Fruit fly (Drosophila melanogaster) whole organism: ENCODE data around the gene Dok.

Experiments
- CG8478 ChIP-seq: fragments of >200 bp; optimal IDR thresholded peaks from 2 replicates; lab custom pipeline; 2018; ENCODE audit warnings: inconsistent platforms
- Dll ChIP-seq: fragments of >200 bp; optimal IDR thresholded peaks from 2 replicates; lab custom pipeline; 2017
- EcR ChIP-seq, 2 experiments: fragments of >200 bp; optimal IDR thresholded peaks; 2 replicates each; lab custom pipeline; 2017; ENCODE audit warnings: missing biosample characterization in 2 of 2, missing genetic modification characterization in 2 of 2, missing genetic modification reagents in 2 of 2
- pan ChIP-seq: fragments of >200 bp; optimal IDR thresholded peaks from 2 replicates; lab custom pipeline; 2017
- psq ChIP-seq: fragments of >200 bp; optimal IDR thresholded peaks from 2 replicates; lab custom pipeline; 2017
- usp ChIP-seq: fragments of >200 bp; optimal IDR thresholded peaks from 2 replicates; lab custom pipeline; 2017; ENCODE audit warnings: missing biosample characterization, missing genetic modification characterization, mixed read lengths

The Dok gene

DNA sequence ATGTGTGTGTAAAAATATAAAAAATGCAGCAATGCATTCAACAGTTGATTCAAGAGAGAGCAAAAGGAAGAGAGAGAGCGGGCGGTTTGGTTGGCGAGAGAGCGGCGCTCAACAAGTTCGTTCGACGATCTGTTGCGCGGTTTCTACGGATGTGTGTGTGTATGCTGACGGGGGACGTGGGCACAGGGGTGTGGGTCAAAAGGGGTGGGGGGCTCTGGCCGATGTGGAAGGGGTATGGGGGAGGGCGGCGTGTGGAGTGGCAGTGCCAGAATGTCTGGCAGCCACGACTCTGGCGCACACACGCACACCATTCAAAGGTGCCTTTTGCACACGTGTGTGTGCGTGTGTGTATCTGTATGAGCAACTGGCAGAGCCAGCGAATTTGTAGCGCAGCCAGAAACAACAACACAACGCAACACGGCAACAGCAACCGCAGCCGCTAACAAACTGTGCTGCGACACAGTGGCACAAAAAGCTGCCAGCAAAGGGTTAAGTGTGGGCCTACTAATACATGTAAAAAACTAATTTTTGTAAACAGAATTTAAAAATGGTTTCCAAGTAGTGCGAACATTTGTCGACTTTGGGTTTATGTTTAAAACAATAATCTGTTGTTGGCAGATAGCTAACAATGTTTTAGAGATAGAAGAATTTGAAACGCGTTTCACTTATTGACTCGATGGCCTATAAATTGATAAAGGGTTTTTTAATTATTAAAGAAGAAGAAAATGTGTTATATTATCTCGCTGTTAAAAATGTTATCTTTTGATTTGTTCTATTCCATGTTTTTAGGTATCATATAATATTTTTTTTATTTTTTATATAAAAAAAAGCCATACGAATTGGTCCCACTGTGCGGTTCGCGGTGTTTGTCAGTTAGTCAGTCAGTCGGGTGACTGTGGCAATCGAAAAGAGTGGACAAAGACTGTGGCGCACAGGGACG, 17.2 kb upstream of the Dok start:
- TF ChIP-seq psq (lab: Kevin White, UChicago): no peak
- peak; percentile 92 for TF ChIP-seq Dll (lab: Kevin White, UChicago)

DNA sequence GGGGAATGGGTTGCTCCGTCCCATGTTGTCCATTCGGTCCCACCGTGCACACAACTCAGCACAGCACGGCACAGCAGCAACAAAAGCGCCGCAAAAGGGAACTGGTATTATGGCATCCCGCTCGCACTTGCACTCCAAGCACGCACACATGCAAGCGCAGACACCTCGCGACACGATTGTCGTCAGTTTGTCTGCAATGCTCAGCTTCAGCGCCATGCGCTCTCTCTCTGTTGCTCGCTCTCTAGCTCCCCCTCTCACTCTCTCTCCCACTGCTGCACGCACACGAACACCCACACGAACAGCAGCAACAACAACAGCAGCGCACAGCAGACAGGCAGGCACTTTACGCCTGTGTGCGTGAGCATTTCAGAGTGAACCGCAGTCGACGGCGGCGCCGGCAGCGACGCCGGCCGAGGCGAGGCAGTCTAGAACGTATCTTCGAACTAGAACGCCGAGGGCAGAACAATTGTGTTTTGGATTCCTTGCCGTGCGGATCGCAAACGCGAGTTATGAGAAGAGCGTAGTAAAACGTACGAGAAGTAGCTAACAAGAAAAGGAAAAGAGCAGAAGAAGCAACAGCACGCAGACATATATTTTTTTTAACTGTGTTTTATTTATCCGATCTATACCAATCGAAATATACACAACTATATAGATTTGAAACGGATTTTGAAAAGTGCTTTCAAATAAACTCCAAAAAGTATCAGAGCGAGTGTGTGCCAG, 16.4 kb upstream of the Dok start, which contains the start of gene brk:
Gene brk (plus strand): TSS at position 462 of the 723 bp plus-strand sequence.
- no peak for TF ChIP-seq psq (lab: Kevin White, UChicago)
- peak; percentile 97 for TF ChIP-seq Dll (lab: Kevin White, UChicago)
- TF ChIP-seq CG8478: no peak

DNA sequence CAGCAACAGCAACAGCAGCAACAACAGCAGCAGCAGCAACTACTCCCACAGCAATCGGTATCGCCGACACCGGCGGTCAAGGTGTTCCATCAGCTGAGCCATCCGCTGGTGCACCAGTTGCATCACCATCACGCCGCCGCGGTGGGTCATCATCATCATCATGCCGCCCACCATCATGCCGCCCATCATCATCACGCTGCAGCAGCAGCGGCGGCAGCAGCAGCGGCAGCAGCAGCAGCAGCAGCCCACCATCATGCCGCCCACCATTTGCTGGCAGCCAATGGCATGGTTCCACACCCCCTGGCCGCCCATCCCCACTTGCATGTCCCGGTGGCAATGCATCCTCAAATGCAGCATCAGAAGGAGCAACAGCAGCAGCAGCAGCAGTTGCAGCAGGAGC, 15.2 kb upstream of the Dok start:
- no peak for TF ChIP-seq CG8478

DNA sequence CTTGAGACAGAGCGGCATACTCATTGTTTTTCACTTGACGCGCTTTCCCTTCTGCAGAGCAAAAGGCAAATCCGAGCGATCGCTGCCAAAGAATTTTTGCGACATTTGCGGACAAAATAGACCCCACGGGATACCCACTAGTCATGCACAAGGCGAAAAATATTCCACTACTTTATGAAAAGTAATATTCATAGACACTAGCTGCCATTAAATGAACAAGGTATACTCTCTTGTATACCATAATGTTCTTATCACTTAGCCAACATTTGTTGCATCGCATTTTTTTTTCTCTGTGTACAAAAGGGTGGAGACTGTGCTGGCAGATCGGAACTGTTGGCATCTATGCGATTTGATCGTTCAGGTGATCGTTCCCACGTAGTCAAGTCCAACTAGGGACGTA, 11.6 kb upstream of the Dok start:
- TF ChIP-seq EcR (GFP tag; optimal IDR thresholded peaks at IDR 0.05; lab: Kevin White, UChicago) (no peak), pan (lab: Kevin White, UChicago) (no peak), CG8478 (no peak), usp (GFP tag; lab: Kevin White, UChicago) (no peak), psq (lab: Kevin White, UChicago) (no peak)

DNA sequence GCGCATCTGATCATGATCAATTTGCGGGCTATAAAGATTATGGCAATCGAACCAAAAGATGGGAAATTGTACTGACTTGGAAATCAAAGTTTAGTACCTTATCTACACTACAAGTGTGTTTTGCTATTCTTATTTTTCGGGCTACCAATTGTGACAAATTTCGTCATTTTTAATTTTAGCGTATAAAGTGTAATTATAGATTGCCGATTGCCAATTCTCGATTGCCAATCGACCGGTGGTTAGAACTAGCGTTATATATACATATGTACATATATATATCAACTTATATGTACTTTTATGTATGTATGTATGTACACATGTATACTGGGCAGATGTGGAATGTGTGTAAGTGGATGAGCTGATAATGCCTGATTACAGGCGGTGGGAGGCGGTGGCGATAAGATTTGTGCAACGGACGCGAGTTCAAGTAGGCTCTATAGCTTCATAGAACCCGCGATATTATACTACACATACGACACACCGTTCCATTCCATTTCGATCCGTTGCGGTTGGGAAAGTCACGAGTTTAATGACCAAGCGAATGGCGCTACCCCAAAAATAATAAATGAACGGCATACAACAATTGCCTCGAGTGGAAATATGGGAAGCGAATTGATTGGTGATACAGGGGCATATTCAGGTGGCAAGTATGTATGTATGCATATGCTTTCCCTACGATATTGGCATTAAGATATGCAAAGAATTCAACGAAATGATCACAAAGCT, 7.9 kb upstream of the Dok start:
- TF ChIP-seq EcR (GFP tag; optimal IDR thresholded peaks at IDR 0.05; lab: Kevin White, UChicago) (no peak), Dll (lab: Kevin White, UChicago) (no peak), CG8478 (no peak), usp (GFP tag; lab: Kevin White, UChicago) (no peak), psq (lab: Kevin White, UChicago) (no peak), pan (lab: Kevin White, UChicago) (no peak)

DNA sequence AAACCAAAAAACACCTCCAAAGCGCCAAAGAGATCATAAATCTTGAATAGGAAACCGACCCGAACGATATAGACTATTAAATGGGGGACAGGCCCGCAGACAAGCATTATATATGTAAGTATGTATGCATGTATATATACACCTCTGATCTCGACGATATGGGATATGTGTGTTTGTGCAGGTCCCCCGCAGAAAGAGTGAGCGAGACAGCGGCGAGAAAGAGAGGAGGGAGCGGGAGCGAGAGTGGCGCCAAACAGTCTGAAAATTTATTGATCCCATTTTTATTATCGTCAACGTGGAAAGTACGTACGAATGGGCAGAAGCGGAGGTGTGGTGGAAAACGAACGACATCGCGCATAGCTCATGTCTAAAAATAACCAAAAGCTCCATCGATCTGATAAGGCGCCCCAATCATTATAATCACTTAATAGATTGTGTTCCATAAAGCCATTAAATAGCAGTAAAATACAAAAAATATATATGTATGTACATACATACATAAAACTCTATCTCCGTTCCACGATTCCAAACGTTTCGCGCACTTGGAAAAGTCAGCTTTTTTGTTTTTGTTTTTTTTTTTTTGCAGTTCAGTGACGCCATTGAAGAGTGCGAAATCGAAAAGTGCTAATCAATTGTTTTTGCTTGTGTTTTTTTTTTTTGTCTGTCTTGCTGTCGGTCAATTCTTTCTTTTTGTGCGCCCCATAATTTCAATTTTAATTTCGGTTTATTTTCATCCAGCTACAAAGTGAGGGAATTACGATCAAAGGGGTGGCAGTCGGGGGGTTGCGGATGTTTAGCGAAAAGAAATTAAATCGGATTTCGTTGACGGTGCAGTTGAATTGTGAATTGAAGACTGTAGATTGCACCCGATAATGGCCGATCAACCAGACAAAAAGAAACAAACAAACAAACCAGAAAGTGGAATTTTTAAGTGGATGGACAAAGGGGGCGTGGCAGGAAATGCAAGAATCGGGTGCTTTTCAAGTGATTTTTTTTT, 6.5 kb upstream of the Dok start:
- TF ChIP-seq CG8478 (no peak), EcR (GFP tag; optimal IDR thresholded peaks at IDR 0.05; lab: Kevin White, UChicago) (no peak), pan (lab: Kevin White, UChicago) (no peak), Dll (lab: Kevin White, UChicago) (no peak), psq (lab: Kevin White, UChicago) (no peak), usp (GFP tag; lab: Kevin White, UChicago) (no peak)

DNA sequence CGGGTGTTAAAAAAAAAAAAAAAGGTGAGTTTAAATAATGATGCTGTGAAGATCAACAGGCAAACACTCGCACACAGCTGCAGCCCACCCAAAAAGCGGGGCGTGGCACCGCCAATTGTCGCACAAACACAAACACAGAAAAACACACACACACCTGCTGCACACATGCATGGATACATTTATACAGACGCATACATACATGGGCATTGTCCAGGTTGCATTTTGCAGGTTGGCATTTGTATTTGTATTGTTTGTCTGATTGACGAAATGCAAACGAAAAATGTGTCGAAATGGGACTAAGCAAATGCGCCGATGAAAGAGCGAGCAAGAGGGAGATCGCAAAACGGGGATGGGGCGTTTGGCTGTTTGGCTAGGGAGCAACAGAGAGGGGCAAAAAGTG, 5.5 kb upstream of the Dok start:
- no peak for TF ChIP-seq usp (GFP tag; lab: Kevin White, UChicago)
- TF ChIP-seq pan (lab: Kevin White, UChicago): no peak
- TF ChIP-seq CG8478: no peak
- TF ChIP-seq psq (lab: Kevin White, UChicago): no peak
- TF ChIP-seq Dll (lab: Kevin White, UChicago): no peak
- TF ChIP-seq EcR (GFP tag; optimal IDR thresholded peaks at IDR 0.05; lab: Kevin White, UChicago): no peak

DNA sequence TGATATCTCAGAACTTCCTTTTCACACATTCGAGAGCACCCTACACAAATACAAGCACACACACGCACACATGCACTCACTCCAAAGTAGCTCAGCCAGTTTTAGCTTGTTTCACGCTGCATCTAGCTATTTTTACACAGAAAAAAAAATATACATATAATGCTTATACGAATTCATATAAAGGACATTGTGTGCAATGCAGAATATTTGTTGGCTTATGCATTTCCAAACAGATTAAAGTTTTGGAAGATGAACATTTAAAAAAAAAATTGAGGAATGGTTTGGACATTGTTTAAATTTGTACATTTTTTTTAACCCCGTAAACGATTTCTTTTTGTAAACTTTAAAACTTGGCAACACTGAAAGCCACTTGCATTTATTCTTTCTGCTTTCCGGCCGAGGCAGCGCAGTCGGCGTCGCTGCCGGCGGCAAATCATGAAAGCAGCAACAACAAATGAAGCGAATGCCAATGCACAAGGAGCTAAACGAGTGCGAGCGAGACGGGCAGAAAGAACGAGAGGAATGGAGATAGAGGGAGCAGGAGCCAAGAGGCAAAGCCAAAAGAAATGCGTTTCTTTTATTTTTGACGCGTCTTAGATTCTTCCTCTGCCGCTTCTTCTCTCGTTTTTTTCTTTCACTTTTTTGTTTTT, 4.8 kb upstream of the Dok start:
- TF ChIP-seq CG8478: no peak
- no peak for TF ChIP-seq psq (lab: Kevin White, UChicago)

DNA sequence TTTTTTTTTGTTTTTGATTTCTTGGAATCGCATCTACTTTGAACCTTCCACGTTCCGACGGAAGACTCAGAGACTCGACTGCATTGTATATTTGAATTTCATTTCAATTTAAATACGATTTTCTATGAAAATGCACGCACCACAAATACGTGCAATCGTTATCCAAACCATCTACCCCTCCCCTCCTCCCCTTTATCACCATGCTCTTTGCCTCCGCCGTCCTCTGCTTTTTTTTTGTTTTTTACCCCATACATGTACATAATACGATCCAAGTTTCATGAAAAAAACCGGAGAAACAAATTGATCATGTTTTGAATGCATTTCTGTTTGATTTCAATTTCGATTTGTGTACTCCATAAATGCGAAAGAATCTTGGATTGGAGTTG, 4.3 kb upstream of the Dok start:
- no peak for TF ChIP-seq pan (lab: Kevin White, UChicago)
- TF ChIP-seq CG8478: no peak
- TF ChIP-seq Dll (lab: Kevin White, UChicago): no peak
- no peak for TF ChIP-seq psq (lab: Kevin White, UChicago)

DNA sequence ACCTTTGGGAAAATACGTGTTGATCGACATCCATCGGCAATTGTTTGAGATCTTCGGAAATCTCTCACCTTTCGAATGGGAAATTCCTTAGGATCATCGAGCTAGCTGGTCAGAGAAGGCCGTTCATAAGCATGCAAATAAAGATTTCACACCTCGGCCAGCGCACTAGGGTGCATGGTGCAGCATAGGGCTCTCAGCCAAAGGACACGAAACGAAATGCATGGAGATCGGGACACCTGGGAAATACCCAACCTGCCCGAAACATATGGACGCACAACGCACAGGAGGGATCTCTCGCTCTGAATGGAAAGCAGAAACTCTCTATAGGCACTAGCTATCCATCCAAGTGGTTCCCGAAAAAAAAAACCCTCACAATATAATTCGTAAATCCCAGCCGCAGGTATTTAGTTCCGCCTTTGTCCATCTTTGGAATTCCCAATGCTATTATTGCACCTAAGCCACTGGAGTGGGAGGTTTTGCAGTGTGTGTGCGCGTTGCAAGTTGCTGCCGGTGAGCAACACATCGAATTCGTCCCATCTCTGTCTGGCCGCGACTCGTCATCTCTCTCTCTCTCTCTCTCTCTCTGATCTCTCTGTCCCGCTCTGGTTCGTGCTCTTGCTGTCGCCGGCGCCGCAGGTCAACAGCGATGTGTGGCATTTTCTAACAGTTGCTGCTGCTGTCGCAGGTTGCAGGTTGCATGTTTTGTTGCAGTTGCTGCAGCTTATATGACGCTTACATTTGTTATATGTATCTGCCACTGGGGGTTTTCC, 3.4 kb upstream of the Dok start:
- peak; percentile 22 for TF ChIP-seq CG8478
- TF ChIP-seq psq (lab: Kevin White, UChicago): no peak
